Worm (Caenorhabditis elegans) whole organism, L2 larva: ENCODE data around the gene pycr-4.

Experiments
- ceh-16 ChIP-seq: fragments of 150-350 bp; optimal IDR thresholded peaks from 2 replicates; lab custom pipeline; 2014; ENCODE audit warnings: missing biosample characterization, missing genetic modification characterization
- fos-1 ChIP-seq: fragments of 150-350 bp; optimal IDR thresholded peaks from 2 replicates; lab custom pipeline; 2014; ENCODE audit warnings: missing biosample characterization, missing genetic modification characterization
- mbf-1 ChIP-seq: sonication (generic microtip); optimal IDR thresholded peaks from 2 replicates; lab custom pipeline; 2017; ENCODE audit warnings: missing biosample characterization, missing genetic modification characterization
- skn-1 ChIP-seq: sonication (generic microtip); optimal IDR thresholded peaks from 2 replicates; lab custom pipeline; 2017; ENCODE audit warnings: missing biosample characterization, missing genetic modification characterization

ce11 chrIV:7445236-7445635, 31.9 kb downstream of the pycr-4 start, which contains the start of gene valv-1:
- TF ChIP-seq skn-1 (tag; lab: Kevin White, UChicago), result no peak
- no peak for TF ChIP-seq ceh-16 (tag; lab: Kevin White, UChicago)
- TF ChIP-seq fos-1, result peak; percentile 28
- no peak for TF ChIP-seq mbf-1 (tag; lab: Kevin White, UChicago)
